Worm (Caenorhabditis elegans) whole organism, young adult: Measurements from ENCODE around the gene srsx-10.

Experiments
- B0035.1 ChIP-seq: sonication (generic microtip); optimal IDR thresholded peaks from 2 replicates; lab custom pipeline; 2016; ENCODE audit warnings: missing genetic modification characterization, mild to moderate bottlenecking, missing compliant biosample characterization, missing genotype, missing genetic modification reagents
- B0261.1 ChIP-seq: sonication (generic microtip); optimal IDR thresholded peaks from 2 replicates; lab custom pipeline; 2016; ENCODE audit warnings: mild to moderate bottlenecking, missing genetic modification characterization, moderate library complexity, missing compliant biosample characterization
- B0336.3 ChIP-seq: fragments of 200-800 bp; sonication (Bioruptor generic); IDR thresholded peaks from 2 replicates; pipeline ENCODE4 v1.3.6; 2022; ENCODE audit warnings: missing genetic modification characterization, missing compliant biosample characterization
- D2030.7 ChIP-seq: fragments of 200-800 bp; sonication (Bioruptor generic); IDR thresholded peaks from 2 replicates; pipeline ENCODE4 v1.3.6; 2022; ENCODE audit warnings: missing genetic modification reagents, missing genetic modification characterization, missing compliant biosample characterization
- F49E8.2 ChIP-seq: sonication (generic microtip); optimal IDR thresholded peaks from 3 replicates; lab custom pipeline; 2017; ENCODE audit warnings: missing genetic modification characterization, mild to moderate bottlenecking, missing compliant biosample characterization, antibody characterized with exemption, moderate library complexity; ENCODE audit not compliant: insufficient read depth
- K12H6.12 ChIP-seq: fragments of 200-800 bp; sonication (Bioruptor generic); optimal IDR thresholded peaks from 2 replicates; lab custom pipeline; 2018; ENCODE audit warnings: mild to moderate bottlenecking, missing genetic modification characterization, missing compliant biosample characterization
- T07F8.4 ChIP-seq: sonication (generic microtip); optimal IDR thresholded peaks from 2 replicates; lab custom pipeline; 2016; ENCODE audit warnings: mild to moderate bottlenecking, missing genetic modification characterization, moderate library complexity, missing compliant biosample characterization
- ZK185.1 ChIP-seq: sonication (generic microtip); optimal IDR thresholded peaks from 2 replicates; lab custom pipeline; 2016; ENCODE audit warnings: mild to moderate bottlenecking, missing genetic modification characterization, missing compliant biosample characterization; ENCODE audit not compliant: poor library complexity, severe bottlenecking
- akir-1 ChIP-seq: fragments of 200-800 bp; sonication (Bioruptor generic); optimal IDR thresholded peaks from 2 replicates; lab custom pipeline; 2018; ENCODE audit warnings: mild to moderate bottlenecking, missing genetic modification characterization, moderate library complexity, missing compliant biosample characterization
- ama-1 ChIP-seq, 3 experiments: fragments of 150-350 bp in 1 of 3; sonication (generic microtip) in 2 of 3; optimal IDR thresholded peaks; 2 replicates each; lab custom pipeline; 2014 to 2018; ENCODE audit warnings: missing biosample characterization in 2 of 3, missing genetic modification characterization in 2 of 3, missing genetic modification reagents in 2 of 3
- aptf-3 ChIP-seq: fragments of 200-800 bp; sonication (Bioruptor generic); IDR thresholded peaks from 2 replicates; pipeline ENCODE4 v1.3.6; 2022; ENCODE audit warnings: missing genetic modification characterization, missing compliant biosample characterization
- athp-1 ChIP-seq: sonication (generic microtip); optimal IDR thresholded peaks from 2 replicates; lab custom pipeline; 2017; ENCODE audit warnings: mild to moderate bottlenecking, missing genetic modification characterization, missing compliant biosample characterization
- attf-3 ChIP-seq: fragments of 200-800 bp; sonication (Bioruptor generic); conservative IDR thresholded peaks from 2 replicates; pipeline ENCODE4 v1.3.6; 2022; ENCODE audit warnings: missing genetic modification reagents, missing genetic modification characterization, missing compliant biosample characterization
- bed-1 ChIP-seq: fragments of 200-800 bp; sonication (Bioruptor generic); IDR thresholded peaks from 2 replicates; pipeline ENCODE4 v1.3.6; 2022; ENCODE audit warnings: missing genetic modification reagents, missing genetic modification characterization, missing compliant biosample characterization
- ceh-91 ChIP-seq: fragments of 200-800 bp; sonication (Bioruptor generic); IDR thresholded peaks from 2 replicates; pipeline ENCODE4 v1.3.6; 2022; ENCODE audit warnings: missing genetic modification reagents, missing genetic modification characterization, missing compliant biosample characterization
- chd-7 ChIP-seq: sonication (generic microtip); optimal IDR thresholded peaks from 2 replicates; lab custom pipeline; 2016; ENCODE audit warnings: mild to moderate bottlenecking, missing genetic modification characterization, moderate library complexity, missing compliant biosample characterization
- die-1 ChIP-seq: sonication (generic microtip); optimal IDR thresholded peaks from 2 replicates; lab custom pipeline; 2016; ENCODE audit warnings: missing genotype, mild to moderate bottlenecking, missing genetic modification characterization, missing compliant biosample characterization
- egl-18 ChIP-seq: fragments of 200-800 bp; sonication (Bioruptor generic); IDR thresholded peaks from 2 replicates; pipeline ENCODE4 v1.3.6; 2022; ENCODE audit warnings: missing genetic modification reagents, missing genetic modification characterization, missing compliant biosample characterization
- egrh-3 ChIP-seq: fragments of 200-800 bp; sonication (Bioruptor generic); IDR thresholded peaks from 2 replicates; pipeline ENCODE4 v1.3.6; 2022; ENCODE audit warnings: missing genetic modification reagents, missing genetic modification characterization, missing compliant biosample characterization
- him-1 ChIP-seq: sonication (generic microtip); optimal IDR thresholded peaks from 2 replicates; lab custom pipeline; 2016; ENCODE audit warnings: missing genotype, missing genetic modification reagents, missing genetic modification characterization, missing compliant biosample characterization
- hsf-1 ChIP-seq: fragments of 200-800 bp; sonication (Bioruptor generic); IDR thresholded peaks from 2 replicates; pipeline ENCODE4 v1.3.6; 2022; ENCODE audit warnings: missing genetic modification reagents, missing genetic modification characterization, missing compliant biosample characterization
- lag-1 ChIP-seq: fragments of 200-800 bp; sonication (Bioruptor generic); IDR thresholded peaks from 2 replicates; pipeline ENCODE4 v1.3.6; 2022; ENCODE audit warnings: missing genetic modification reagents, missing genetic modification characterization, missing compliant biosample characterization
- let-526 ChIP-seq: fragments of 200-800 bp; sonication (Bioruptor generic); IDR thresholded peaks from 2 replicates; pipeline ENCODE4 v1.3.6; 2022; ENCODE audit warnings: missing genetic modification reagents, missing genetic modification characterization, missing compliant biosample characterization
- lin-54 ChIP-seq: fragments of 200-800 bp; sonication (Bioruptor generic); optimal IDR thresholded peaks from 2 replicates; lab custom pipeline; 2018; ENCODE audit warnings: mild to moderate bottlenecking, missing genetic modification characterization, missing compliant biosample characterization
- mes-4 ChIP-seq: sonication (generic microtip); optimal IDR thresholded peaks from 2 replicates; lab custom pipeline; 2016; ENCODE audit warnings: missing genotype, missing genetic modification characterization, missing compliant biosample characterization
- mxl-1 ChIP-seq: sonication (generic microtip); optimal IDR thresholded peaks from 2 replicates; lab custom pipeline; 2016; ENCODE audit warnings: missing genetic modification characterization, missing compliant biosample characterization
- nhr-27 ChIP-seq: fragments of 200-800 bp; sonication (Bioruptor generic); optimal IDR thresholded peaks from 2 replicates; lab custom pipeline; 2018; ENCODE audit warnings: mild to moderate bottlenecking, missing genetic modification characterization, moderate library complexity, missing compliant biosample characterization
- nhr-80 ChIP-seq: sonication (generic microtip); optimal IDR thresholded peaks from 2 replicates; lab custom pipeline; 2016; ENCODE audit warnings: missing genetic modification characterization, missing compliant biosample characterization
- pbrm-1 ChIP-seq: fragments of 200-800 bp; sonication (Bioruptor generic); IDR thresholded peaks from 2 replicates; pipeline ENCODE4 v1.3.6; 2022; ENCODE audit warnings: missing genetic modification reagents, missing genetic modification characterization, missing compliant biosample characterization
- repo-1 ChIP-seq: sonication (generic microtip); optimal IDR thresholded peaks from 2 replicates; lab custom pipeline; 2017; ENCODE audit warnings: mild to moderate bottlenecking, missing genetic modification characterization, missing compliant biosample characterization
- rpc-1 ChIP-seq, 2 experiments: fragments of 150-350 bp in 1 of 2; sonication (generic microtip) in 1 of 2; optimal IDR thresholded peaks; 2 replicates each; lab custom pipeline; 2014 to 2018; ENCODE audit warnings: missing biosample characterization in 1 of 2, missing genetic modification characterization in 1 of 2, missing genetic modification reagents in 1 of 2, missing genotype in 1 of 2
- sdz-38 ChIP-seq: sonication (generic microtip); optimal IDR thresholded peaks from 2 replicates; lab custom pipeline; 2016; ENCODE audit warnings: missing genotype, missing genetic modification characterization, missing compliant biosample characterization
- unc-62 ChIP-seq: fragments of 150-350 bp; optimal IDR thresholded peaks from 2 replicates; lab custom pipeline; 2014; ENCODE audit warnings: missing biosample characterization, missing genetic modification reagents, missing genetic modification characterization
- zfh-2 ChIP-seq: fragments of 200-800 bp; sonication (Bioruptor generic); conservative IDR thresholded peaks from 2 replicates; pipeline ENCODE4 v1.3.6; 2022; ENCODE audit warnings: missing genetic modification reagents, missing genetic modification characterization, missing compliant biosample characterization
- ztf-25 ChIP-seq: fragments of 200-800 bp; sonication (Bioruptor generic); IDR thresholded peaks from 2 replicates; pipeline ENCODE4 v1.3.6; 2022; ENCODE audit warnings: missing genetic modification reagents, missing genetic modification characterization, missing compliant biosample characterization
- ztf-26 ChIP-seq: sonication (generic microtip); optimal IDR thresholded peaks from 2 replicates; lab custom pipeline; 2017; ENCODE audit warnings: missing genetic modification characterization, missing compliant biosample characterization
- ztf-6 ChIP-seq: fragments of 200-800 bp; sonication (Bioruptor generic); IDR thresholded peaks from 2 replicates; pipeline ENCODE4 v1.3.6; 2022; ENCODE audit warnings: missing genetic modification reagents, missing genetic modification characterization, missing compliant biosample characterization

The srsx-10 gene

DNA sequence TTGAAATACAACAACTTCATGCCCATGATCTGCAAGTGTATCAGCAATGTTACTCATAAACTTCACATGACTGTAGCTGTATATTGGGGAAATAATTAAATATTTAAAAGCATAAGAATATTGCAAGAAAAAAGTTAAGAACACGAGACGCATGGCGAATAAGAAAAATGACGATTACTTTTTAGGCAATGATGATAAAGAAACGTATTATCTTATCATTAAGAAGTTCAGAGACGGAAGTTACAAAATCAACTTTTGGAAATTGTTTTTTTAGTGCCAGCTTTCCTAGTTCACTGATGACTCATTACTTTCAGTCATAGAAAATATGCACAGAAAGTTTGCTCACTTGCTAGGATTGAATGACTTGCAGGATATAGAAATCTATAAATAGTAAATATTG lies 25.8 kb upstream of the srsx-10 start, which contains the start of gene ugt-7:
TSS of gene ugt-7 (minus strand) at position 161 of the 400 bp plus-strand sequence.
- TF ChIP-seq mxl-1 (tag; lab: Kevin White, UChicago), result no peak
- peak; percentile 31 for TF ChIP-seq nhr-80 (tag; lab: Kevin White, UChicago)

DNA sequence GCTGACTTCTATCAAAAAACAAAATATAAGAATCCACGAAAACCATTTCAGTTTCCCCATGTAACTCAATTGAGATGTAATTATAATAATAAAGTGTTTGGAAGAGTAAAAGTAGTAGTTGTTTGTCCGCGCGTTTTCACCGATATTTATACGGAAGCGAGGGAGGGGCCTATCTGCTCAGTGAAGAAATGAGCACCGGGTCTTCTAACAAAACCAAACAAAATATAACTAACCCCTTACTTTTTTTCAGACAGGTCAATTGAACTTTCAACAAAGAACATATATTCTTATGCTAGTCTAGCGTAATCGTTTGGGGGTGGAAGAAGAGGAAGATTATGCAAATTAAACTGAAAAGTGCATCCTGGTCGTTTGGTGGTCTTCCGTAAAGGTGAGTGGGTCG lies 20.6 kb upstream of the srsx-10 start, which contains the start of gene ncx-9:
TSS of gene ncx-9 (minus strand) at position 101 of the 400 bp plus-strand sequence.
- TF ChIP-seq let-526 (GFP tag; lab: Robert Waterston, UW), result no peak
- TF ChIP-seq B0336.3 (GFP tag; lab: Robert Waterston, UW), result no peak
- TF ChIP-seq ZK185.1 (tag; lab: Kevin White, UChicago), result no peak
- TF ChIP-seq lin-54, result no peak
- no peak for TF ChIP-seq lag-1 (GFP tag; lab: Robert Waterston, UW)
- TF ChIP-seq hsf-1 (GFP tag; lab: Robert Waterston, UW), result no peak
- TF ChIP-seq T07F8.4 (tag; lab: Kevin White, UChicago), result no peak
- no peak for TF ChIP-seq die-1 (tag; lab: Kevin White, UChicago)
- no peak for TF ChIP-seq zfh-2
- TF ChIP-seq pbrm-1 (GFP tag; lab: Robert Waterston, UW), result no peak
- TF ChIP-seq egrh-3, result no peak
- no peak for TF ChIP-seq rpc-1 (optimal IDR thresholded peaks at IDR 0.05; lab: Kevin White, UChicago)
- TF ChIP-seq rpc-1 (tag; optimal IDR thresholded peaks at IDR 0.05; lab: Kevin White, UChicago), result no peak

DNA sequence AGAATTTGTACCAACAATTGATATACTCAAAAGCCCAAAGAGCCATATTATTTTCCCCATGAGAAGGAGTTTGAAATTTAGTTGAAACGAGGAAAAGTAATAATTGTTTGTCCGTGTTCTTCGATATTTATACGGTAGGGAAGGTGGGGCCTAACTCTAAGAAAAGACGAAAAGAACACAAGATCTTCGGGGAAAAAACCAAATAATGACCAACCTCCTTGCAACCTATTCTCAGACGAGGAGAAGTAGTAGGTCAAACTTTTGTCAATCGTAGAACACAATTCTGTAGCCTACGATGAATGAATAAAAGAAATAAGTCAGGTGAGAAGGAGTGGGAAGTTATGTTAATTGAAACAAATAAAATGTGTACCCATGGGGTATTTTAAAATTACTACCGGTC lies 12.5 kb upstream of the srsx-10 start, which contains the start of gene ncx-8:
TSS of gene ncx-8 (minus strand) at position 101 of the 400 bp plus-strand sequence.
- no peak for TF ChIP-seq K12H6.12 (tag; lab: Kevin White, UChicago)
- TF ChIP-seq bed-1 (GFP tag; lab: Robert Waterston, UW), result no peak
- no peak for TF ChIP-seq ztf-25
- no peak for TF ChIP-seq ama-1 (optimal IDR thresholded peaks at IDR 0.05; lab: Kevin White, UChicago)
- TF ChIP-seq ama-1 (GFP tag; optimal IDR thresholded peaks at IDR 0.05; lab: Kevin White, UChicago), result no peak
- TF ChIP-seq nhr-27, result no peak
- TF ChIP-seq F49E8.2 (tag; lab: Kevin White, UChicago), result no peak
- TF ChIP-seq him-1, result no peak
- TF ChIP-seq mes-4, result no peak
- no peak for TF ChIP-seq unc-62 (GFP tag; lab: Kevin White, UChicago)

DNA sequence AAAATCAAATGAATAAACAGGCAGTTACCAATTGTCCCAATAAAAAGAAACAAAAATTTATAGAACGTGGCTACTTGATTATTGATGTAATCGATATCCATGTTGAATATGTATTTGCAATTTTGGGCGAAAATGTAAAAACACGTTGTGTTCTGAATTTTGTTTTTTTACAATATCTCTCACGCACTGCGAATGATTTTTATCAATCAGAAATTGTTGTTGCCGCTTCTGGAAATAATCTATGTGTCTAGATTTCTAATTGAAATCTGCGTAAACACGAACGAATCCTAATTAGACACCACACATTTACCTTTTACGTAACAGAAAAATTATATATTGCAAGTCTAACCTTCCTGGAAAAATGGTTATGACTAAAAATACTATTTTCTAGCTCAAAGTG lies 8.5 kb upstream of the srsx-10 start, which contains the start of gene srsx-13:
TSS of gene srsx-13 (minus strand) at position 101 of the 400 bp plus-strand sequence.
- no peak for TF ChIP-seq attf-3 (GFP tag; lab: Robert Waterston, UW)
- no peak for TF ChIP-seq athp-1 (tag; lab: Kevin White, UChicago)
- TF ChIP-seq ztf-6 (GFP tag; lab: Robert Waterston, UW), result no peak
- TF ChIP-seq, all 124 proteins: peak for 0

DNA sequence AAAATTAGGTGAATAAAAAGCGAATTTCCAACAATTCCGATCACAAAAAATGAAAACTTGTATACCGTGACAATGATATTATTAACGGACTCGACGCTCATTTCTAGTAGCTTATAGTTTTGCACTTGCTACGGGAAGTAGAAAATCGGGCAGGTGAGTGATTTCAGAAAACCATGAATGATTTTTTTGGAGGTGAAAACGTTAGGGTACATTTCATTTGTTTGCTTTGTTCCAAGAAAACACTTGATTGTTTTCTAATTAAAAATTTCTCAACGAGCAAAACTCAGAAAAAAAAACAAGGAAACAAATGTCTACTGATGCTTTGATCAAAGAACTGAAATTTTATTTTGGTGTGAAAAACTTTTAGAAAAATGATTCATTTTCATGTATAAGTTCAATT lies 6.3 kb upstream of the srsx-10 start, which contains the start of gene srsx-12:
TSS of gene srsx-12 (minus strand) at position 101 of the 400 bp plus-strand sequence.
- TF ChIP-seq B0261.1 (tag; lab: Kevin White, UChicago) (no peak), B0035.1 (no peak), sdz-38 (tag; lab: Kevin White, UChicago) (no peak), akir-1 (GFP tag; lab: Kevin White, UChicago) (no peak), repo-1 (tag; lab: Kevin White, UChicago) (no peak), chd-7 (tag; lab: Kevin White, UChicago) (no peak), ztf-26 (tag; lab: Kevin White, UChicago) (no peak), aptf-3 (GFP tag; lab: Robert Waterston, UW) (no peak), ceh-91 (GFP tag; lab: Robert Waterston, UW) (no peak), D2030.7 (GFP tag; lab: Robert Waterston, UW) (no peak), egl-18 (no peak)
